Worm (Caenorhabditis elegans) whole organism, L4/young adult: Measurements from ENCODE around the gene tbc-13.

Source experiments
- W03F9.2 ChIP-seq: fragments of 150-350 bp; optimal IDR thresholded peaks from 2 replicates; lab custom pipeline; 2014; ENCODE audit warnings: missing biosample characterization, missing genetic modification characterization
- dao-5 ChIP-seq: sonication (generic microtip); optimal IDR thresholded peaks from 2 replicates; lab custom pipeline; 2016; ENCODE audit warnings: missing genotype, missing genetic modification characterization, moderate library complexity, missing compliant biosample characterization
- him-1 ChIP-seq: sonication (generic microtip); optimal IDR thresholded peaks from 2 replicates; lab custom pipeline; 2016; ENCODE audit warnings: missing genotype, missing genetic modification reagents, missing genetic modification characterization, missing compliant biosample characterization

The tbc-13 gene

DNA sequence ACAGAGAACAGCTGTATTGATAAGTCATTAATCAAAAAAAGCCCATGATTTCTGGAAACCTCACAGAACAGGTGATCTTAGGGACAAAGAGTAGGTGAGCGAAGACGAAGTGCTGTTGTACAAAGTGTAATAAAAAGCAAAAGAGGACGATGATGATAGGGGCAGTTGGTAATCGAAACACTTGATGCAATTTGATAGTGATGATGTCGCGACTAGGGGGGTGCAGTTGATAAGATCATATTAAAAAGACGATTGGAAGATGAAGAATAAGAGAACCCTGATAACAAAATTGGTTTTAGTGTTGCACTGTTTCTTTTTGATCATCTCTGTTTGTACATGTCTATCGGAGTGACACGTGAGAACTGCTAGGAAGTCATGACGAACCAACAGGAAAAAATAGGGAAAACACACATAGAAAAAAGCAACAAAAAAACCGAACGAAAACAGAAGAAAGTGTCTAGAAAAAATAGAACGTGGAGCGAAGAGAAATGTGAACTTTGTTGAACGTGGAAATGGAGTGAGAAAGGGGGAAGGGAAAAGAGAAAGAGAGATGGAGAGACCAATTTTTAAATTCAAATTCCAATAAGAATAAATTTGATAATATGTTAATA lies 24.6 kb downstream of the tbc-13 start:
- TF ChIP-seq W03F9.2 (tag; lab: Kevin White, UChicago) (no peak), him-1 (tag; lab: Kevin White, UChicago) (no peak), dao-5 (tag; lab: Kevin White, UChicago) (no peak)

DNA sequence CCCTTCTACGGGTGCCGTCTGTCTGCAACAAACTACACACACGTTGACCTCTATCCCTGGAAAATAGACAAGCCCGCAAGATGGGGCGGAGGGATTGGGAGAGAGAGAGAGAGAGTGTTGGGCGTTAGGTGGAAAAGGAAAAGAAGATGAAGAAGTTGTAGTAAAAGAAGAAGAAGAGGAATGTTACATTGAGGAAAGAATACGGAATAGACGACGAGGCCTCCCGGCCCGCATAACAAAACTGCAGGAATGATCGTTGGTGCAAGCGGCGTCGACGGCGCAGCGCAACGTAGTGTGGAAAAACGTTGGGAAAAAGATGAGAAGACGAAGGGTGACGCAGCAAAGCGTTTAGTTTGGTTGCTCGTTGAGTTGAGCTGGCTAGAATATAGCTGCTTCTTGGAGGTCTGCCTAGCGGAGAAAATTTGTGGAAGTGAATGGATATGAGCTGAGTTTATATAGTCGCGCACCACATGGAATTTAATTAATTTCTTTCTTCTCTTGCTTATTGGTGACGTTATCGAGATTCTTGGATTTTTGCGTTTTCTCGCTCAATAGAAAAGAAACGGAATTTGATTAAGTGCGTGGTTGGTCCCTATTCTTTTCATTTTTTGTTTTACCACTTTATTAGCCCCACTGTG lies 25.4 kb downstream of the tbc-13 start:
- TF ChIP-seq him-1 (tag; lab: Kevin White, UChicago) (peak; percentile 30), dao-5 (tag; lab: Kevin White, UChicago) (no peak)

DNA sequence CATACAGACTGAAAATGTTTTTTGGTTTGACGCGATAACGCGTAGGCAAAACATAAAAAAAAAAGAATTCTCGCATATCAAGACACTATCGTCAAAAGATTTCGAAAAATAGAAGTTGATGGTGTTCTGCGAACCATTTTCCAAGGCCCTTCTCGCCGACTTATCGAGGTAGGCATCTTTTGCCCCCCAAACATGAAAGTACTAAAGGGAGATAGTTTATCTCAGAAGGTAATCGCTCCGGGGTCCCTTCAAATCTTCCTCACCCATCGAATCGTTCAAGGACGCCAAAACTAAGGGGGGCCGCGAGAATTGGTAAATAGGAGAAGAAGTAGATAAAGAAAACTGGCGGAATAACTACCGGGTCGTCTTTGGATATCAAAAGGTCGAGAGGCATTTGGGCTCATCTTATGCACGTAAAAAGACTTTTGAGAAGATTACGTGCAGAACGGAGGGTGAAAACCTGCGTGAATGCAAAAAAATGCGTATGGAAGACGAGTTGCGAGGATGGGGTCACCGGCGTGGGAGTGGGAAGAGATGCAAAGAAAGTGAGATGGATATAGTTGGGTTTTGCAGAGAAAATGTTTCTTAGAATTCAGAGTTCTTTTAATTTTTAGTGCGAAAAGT lies 26.6 kb downstream of the tbc-13 start:
- TF ChIP-seq dao-5 (tag; lab: Kevin White, UChicago) = no peak
- TF ChIP-seq him-1 (tag; lab: Kevin White, UChicago) = no peak
- TF ChIP-seq W03F9.2 (tag; lab: Kevin White, UChicago) = no peak

DNA sequence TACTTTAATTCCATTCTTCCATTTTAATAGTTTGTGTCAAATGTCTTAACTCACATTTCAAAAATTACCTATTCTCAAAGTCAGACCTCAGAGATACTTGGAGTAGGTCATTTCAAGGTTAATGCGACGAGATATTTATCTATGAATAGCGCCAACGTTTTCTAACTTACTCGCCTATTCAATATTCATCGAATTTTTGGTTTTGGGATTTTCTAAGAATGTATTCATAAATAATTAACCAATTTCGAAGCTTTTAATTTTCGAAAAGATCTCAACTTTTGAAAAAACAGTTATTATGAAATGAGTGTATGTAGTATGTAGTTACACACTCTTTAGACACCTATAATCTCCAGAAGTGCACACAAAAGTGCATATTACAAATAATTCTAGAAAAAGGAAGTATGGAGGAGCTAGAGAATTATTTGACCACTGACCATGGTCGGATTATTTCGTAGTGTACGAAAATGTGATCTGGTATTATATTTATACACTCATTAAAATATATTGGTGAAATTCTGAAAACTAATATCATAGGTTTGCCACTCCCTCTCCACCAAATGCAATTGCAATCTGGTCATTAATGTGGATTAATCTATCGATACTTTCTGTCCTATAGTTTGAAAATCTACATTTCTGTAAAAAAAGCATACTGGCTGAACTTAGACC lies 27.8 kb downstream of the tbc-13 start:
- no peak for TF ChIP-seq W03F9.2 (tag; lab: Kevin White, UChicago)
- TF ChIP-seq dao-5 (tag; lab: Kevin White, UChicago) = no peak
- TF ChIP-seq him-1 (tag; lab: Kevin White, UChicago) = no peak

DNA sequence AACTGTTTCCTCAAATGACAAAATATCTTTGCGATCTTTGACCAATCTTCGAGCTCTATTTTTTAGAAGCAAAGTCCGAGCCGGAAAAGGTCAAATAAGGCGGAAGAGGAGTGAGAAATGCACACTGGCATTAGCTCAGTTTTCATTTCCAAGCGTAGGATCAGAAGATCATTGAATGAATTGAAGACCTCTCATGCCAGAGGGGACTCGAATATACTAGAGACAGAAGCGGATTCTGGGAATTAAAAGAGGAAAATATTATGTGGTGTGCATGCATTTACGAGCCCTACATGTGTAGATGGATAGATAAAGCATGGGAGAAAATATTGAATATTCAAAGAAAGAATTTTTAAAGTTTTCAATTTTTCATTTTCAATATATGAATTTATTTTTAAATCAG lies 28.6 kb downstream of the tbc-13 start:
- TF ChIP-seq him-1 (tag; lab: Kevin White, UChicago) (no peak), W03F9.2 (tag; lab: Kevin White, UChicago) (no peak), dao-5 (tag; lab: Kevin White, UChicago) (no peak)

DNA sequence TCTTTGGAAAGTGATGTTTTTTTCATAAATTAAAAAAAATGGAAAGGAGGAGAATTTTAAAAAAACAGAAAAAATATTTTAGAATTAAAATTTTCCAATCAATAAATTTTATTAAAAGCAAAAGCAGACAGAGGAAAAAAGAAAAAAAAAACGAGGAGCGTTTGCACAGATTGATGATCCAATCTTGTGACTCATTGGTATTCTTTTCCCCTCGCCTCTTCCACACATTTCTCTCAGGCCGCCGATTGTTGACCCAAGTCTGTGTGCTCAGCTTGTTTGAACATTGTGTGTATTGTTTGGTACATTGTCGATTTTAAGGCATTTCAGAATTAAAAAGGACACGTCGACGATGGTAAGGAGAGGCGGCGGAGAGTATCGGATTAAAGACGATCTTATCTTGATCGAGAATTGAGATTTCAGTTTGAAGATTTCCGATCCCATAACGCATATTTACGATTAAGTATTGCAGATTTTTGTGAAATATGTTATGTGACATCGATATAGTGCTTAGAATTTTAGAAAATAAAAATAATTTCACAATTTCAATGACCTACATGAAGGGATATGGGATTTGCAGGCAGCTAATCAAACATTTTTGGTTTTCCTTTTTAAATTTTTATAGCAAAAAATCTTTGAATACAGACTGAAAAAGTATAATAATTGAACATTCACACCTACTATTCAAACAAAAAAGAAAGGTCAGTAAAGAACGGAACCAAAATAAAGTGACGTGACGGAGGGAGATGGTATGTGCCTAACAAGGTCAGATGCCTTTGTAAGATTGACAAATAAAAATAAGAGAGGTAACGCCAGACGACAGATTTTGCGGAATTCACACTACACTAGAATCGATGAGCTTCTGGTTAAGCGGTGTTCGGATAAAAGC lies 31.0 kb downstream of the tbc-13 start:
- TF ChIP-seq W03F9.2 (tag; lab: Kevin White, UChicago) (no peak), dao-5 (tag; lab: Kevin White, UChicago) (no peak), him-1 (tag; lab: Kevin White, UChicago) (no peak)

DNA sequence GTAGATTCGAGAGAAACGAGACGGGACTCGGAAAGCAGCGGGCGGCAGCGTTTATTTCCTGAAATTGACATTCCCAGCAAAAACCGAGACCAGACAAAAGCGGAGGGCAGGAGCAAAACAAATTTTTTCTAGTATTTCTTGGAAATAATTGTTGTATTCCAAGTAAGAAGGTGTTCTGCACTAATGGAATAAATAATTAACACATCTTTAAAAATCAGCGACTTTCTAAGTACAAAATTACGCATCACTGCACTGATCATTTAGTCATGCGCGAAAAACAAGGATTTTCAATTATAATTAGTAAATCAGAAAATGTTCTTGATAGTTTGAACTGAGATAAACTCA lies 31.6 kb downstream of the tbc-13 start:
- peak; percentile 19 for TF ChIP-seq him-1 (tag; lab: Kevin White, UChicago)
- no peak for TF ChIP-seq W03F9.2 (tag; lab: Kevin White, UChicago)

DNA sequence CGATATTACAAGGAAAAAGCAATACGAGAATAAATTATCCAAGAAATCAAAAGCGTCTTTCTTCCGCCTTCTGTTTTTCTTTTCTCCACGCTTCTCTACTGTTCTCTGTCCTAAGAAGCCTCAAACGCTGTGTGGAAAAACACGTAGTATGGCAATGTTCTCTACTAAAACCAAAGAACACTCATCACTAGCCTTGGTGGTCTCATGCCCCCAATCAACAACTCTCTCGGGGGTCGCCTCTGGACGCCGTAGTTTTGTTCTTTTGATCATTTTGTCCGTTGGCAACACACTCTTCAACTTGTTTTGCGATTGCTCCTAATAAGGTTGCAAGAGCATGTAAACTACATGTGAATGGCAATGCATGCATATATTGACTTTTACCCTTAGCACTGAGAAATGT lies 32.5 kb downstream of the tbc-13 start:
- TF ChIP-seq dao-5 (tag; lab: Kevin White, UChicago) = no peak

DNA sequence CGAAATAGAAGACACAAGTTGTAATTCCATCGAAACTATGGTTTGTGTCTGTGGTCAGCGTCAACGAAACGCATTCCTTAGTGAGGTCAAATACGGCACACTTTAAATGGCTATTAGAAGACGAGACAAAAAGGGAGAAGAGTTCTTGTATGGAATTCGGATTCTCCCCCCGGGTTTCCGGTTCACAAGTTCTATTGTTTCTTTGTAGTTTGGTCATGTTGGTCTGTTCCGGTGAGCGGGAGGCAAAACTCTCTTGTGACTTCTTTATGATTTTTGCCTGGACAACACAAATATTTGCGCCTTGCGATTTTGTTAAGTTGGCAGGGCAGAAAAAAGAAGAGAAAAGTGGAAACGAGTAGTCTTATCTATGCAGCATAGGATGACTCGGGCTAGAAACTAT lies 33.0 kb downstream of the tbc-13 start:
- TF ChIP-seq W03F9.2 (tag; lab: Kevin White, UChicago) (no peak), him-1 (tag; lab: Kevin White, UChicago) (no peak), dao-5 (tag; lab: Kevin White, UChicago) (no peak)

DNA sequence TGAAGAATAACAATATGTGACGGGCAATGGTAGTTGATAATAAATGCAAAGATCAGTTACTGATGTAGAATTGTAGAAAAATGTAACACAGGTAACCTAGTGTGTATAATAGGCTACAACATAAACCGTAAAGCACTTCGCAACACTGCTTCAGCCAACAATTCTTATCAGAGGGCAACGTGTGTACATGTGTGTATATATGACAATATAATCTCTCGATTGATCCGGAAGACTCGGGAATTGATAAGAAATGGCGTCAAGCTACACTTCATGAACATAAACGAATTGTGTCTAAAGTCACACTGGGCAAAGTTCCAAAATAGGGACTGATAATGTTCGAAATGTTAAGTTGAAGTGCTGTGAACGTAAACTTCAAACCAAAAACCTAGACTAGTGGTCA lies 33.6 kb downstream of the tbc-13 start:
- no peak for TF ChIP-seq W03F9.2 (tag; lab: Kevin White, UChicago)
- TF ChIP-seq him-1 (tag; lab: Kevin White, UChicago) = no peak
- TF ChIP-seq dao-5 (tag; lab: Kevin White, UChicago) = no peak

DNA sequence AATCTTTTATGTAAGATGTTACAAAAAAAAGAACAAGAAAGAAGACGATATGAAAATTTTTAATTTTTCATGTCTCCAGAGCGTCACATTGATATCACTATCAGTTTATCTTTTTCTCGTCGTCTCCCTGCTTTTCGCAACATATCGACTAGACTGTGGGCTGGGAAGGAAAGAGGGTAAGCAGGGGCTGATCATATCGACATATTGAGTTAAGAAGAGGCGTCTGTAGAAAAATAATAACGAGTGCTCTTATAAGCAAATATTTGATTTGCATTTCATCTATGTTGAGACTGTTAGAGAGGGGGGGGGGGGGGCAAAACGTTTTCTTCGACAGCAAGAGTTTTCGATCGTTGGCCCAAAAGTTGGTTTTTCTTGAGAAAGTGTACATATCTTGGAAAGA lies 34.1 kb downstream of the tbc-13 start:
- no peak for TF ChIP-seq him-1 (tag; lab: Kevin White, UChicago)
- TF ChIP-seq dao-5 (tag; lab: Kevin White, UChicago) = no peak
- no peak for TF ChIP-seq W03F9.2 (tag; lab: Kevin White, UChicago)

DNA sequence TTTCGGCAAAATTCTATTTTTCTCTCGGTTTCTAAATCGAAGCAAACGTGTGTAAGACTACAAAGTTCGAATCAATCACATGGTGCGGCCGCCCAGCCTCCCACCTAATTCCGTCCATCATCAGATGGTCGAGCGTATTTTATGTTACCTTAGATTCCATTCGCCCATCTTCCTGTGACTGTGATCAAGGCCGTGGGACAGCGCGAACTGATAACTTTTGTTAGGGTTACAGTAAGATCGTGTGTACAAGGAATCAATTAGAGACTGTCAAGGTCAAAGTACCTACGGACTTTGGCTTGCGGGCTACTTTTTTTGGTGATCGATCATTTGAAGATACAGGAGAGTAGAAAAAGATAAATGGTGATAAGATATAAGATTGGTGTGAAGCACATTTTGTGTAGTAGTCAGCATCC lies 38.2 kb downstream of the tbc-13 start:
- TF ChIP-seq W03F9.2 (tag; lab: Kevin White, UChicago) (no peak), dao-5 (tag; lab: Kevin White, UChicago) (no peak), him-1 (tag; lab: Kevin White, UChicago) (no peak)

DNA sequence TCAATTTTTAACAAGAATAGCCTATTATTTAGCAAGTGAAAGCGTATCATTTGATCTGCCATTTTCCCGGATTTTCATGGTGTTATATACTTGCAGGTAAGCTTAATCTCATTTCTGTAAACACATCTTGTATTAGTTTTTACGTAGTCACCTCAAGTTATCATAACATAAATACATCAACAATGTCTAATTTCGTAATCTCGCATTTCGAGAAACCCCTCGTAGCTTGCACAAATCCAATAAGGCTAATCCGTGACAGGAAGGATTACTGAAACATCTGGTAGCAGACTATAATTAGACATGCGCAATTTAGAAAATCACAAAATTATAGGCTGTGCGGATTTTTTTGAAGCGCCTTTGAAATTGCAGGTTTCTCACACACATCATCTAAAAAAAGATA lies 39.7 kb downstream of the tbc-13 start:
- TF ChIP-seq W03F9.2 (tag; lab: Kevin White, UChicago) (no peak), dao-5 (tag; lab: Kevin White, UChicago) (no peak), him-1 (tag; lab: Kevin White, UChicago) (no peak)
